Worm (Caenorhabditis elegans) whole organism, mixed stage, embryonic: ENCODE measurements around the gene mltn-1.

ENCODE experiments used
- M03D4.4 ChIP-seq: sonication (generic microtip); optimal IDR thresholded peaks from 2 replicates; lab custom pipeline; 2017; ENCODE audit warnings: mild to moderate bottlenecking, missing genetic modification characterization, missing compliant biosample characterization
- bed-3 ChIP-seq: fragments of 200-800 bp; sonication (Bioruptor generic); optimal IDR thresholded peaks from 3 replicates; lab custom pipeline; 2018; ENCODE audit warnings: mild to moderate bottlenecking, missing genetic modification characterization, moderate library complexity, missing compliant biosample characterization
- blmp-1 ChIP-seq: fragments of 150-350 bp; optimal IDR thresholded peaks from 2 replicates; lab custom pipeline; 2014; ENCODE audit warnings: missing biosample characterization, missing genetic modification characterization
- ceh-39 ChIP-seq: fragments of 150-350 bp; optimal IDR thresholded peaks from 2 replicates; lab custom pipeline; 2014; ENCODE audit warnings: missing biosample characterization, missing genetic modification characterization
- ceh-43 ChIP-seq: fragments of 200-800 bp; sonication (Bioruptor generic); optimal IDR thresholded peaks from 2 replicates; lab custom pipeline; 2018; ENCODE audit warnings: mild to moderate bottlenecking, missing genetic modification characterization, moderate library complexity, missing compliant biosample characterization
- ceh-83 ChIP-seq: fragments of 200-800 bp; sonication (Bioruptor generic); optimal IDR thresholded peaks from 2 replicates; lab custom pipeline; 2018; ENCODE audit warnings: mild to moderate bottlenecking, missing genetic modification characterization, missing compliant biosample characterization
- ces-1 ChIP-seq: fragments of 150-350 bp; optimal IDR thresholded peaks from 2 replicates; lab custom pipeline; 2014; ENCODE audit warnings: missing biosample characterization, missing genetic modification reagents, missing genetic modification characterization
- cnd-1 ChIP-seq: fragments of 200-800 bp; sonication (Bioruptor generic); optimal IDR thresholded peaks from 2 replicates; lab custom pipeline; 2018; ENCODE audit warnings: mild to moderate bottlenecking, missing genetic modification characterization, missing compliant biosample characterization
- drap-1 ChIP-seq: fragments of 200-800 bp; sonication (Bioruptor generic); optimal IDR thresholded peaks from 3 replicates; lab custom pipeline; 2018; ENCODE audit warnings: mild to moderate bottlenecking, missing genetic modification characterization, missing compliant biosample characterization
- elt-3 ChIP-seq: fragments of 150-350 bp; optimal IDR thresholded peaks from 2 replicates; lab custom pipeline; 2014; ENCODE audit warnings: missing biosample characterization, missing genetic modification characterization
- flh-1 ChIP-seq: fragments of 200-800 bp; sonication (Bioruptor generic); optimal IDR thresholded peaks from 2 replicates; lab custom pipeline; 2018; ENCODE audit warnings: mild to moderate bottlenecking, missing genetic modification characterization, moderate library complexity, missing compliant biosample characterization
- ham-2 ChIP-seq: fragments of 200-800 bp; sonication (Bioruptor generic); optimal IDR thresholded peaks from 2 replicates; lab custom pipeline; 2018; ENCODE audit warnings: mild to moderate bottlenecking, missing genetic modification characterization, missing compliant biosample characterization
- hlh-1 ChIP-seq: fragments of 150-350 bp; optimal IDR thresholded peaks from 2 replicates; lab custom pipeline; 2014; ENCODE audit warnings: missing biosample characterization, missing genetic modification reagents, missing genetic modification characterization
- lin-13 ChIP-seq: fragments of 150-350 bp; optimal IDR thresholded peaks from 2 replicates; lab custom pipeline; 2014; ENCODE audit warnings: missing biosample characterization, missing genetic modification characterization
- lin-32 ChIP-seq: fragments of 200-800 bp; sonication (Bioruptor generic); optimal IDR thresholded peaks from 2 replicates; lab custom pipeline; 2018; ENCODE audit warnings: mild to moderate bottlenecking, missing genetic modification characterization, missing compliant biosample characterization
- lsy-2 ChIP-seq: fragments of 150-350 bp; optimal IDR thresholded peaks from 2 replicates; lab custom pipeline; 2014; ENCODE audit warnings: missing biosample characterization, missing genetic modification characterization
- mab-5 ChIP-seq: fragments of 150-350 bp; optimal IDR thresholded peaks from 2 replicates; lab custom pipeline; 2014; ENCODE audit warnings: missing biosample characterization, missing genetic modification characterization
- mep-1 ChIP-seq: fragments of 150-350 bp; optimal IDR thresholded peaks from 2 replicates; lab custom pipeline; 2017; ENCODE audit warnings: missing biosample characterization, missing genetic modification reagents, missing genetic modification characterization, inconsistent platforms
- mls-2 ChIP-seq: sonication (generic microtip); optimal IDR thresholded peaks from 2 replicates; lab custom pipeline; 2016; ENCODE audit warnings: mild to moderate bottlenecking, missing genetic modification characterization, moderate library complexity, missing compliant biosample characterization
- nhr-12 ChIP-seq: fragments of 150-350 bp; optimal IDR thresholded peaks from 2 replicates; lab custom pipeline; 2014; ENCODE audit warnings: missing biosample characterization, missing genetic modification characterization
- nhr-2 ChIP-seq: fragments of 150-350 bp; optimal IDR thresholded peaks from 2 replicates; lab custom pipeline; 2014; ENCODE audit warnings: missing biosample characterization, missing genetic modification characterization
- nhr-237 ChIP-seq: fragments of 150-350 bp; optimal IDR thresholded peaks from 2 replicates; lab custom pipeline; 2014; ENCODE audit warnings: missing biosample characterization, missing genetic modification characterization
- nhr-28 ChIP-seq: fragments of 150-350 bp; optimal IDR thresholded peaks from 2 replicates; lab custom pipeline; 2014; ENCODE audit warnings: missing biosample characterization, missing genetic modification characterization
- nhr-76 ChIP-seq: sonication (generic microtip); optimal IDR thresholded peaks from 2 replicates; lab custom pipeline; 2017; ENCODE audit warnings: missing biosample characterization, missing genetic modification characterization
- pha-4 ChIP-seq: fragments of 150-350 bp; optimal IDR thresholded peaks from 2 replicates; lab custom pipeline; 2018; ENCODE audit warnings: missing biosample characterization, missing genetic modification reagents, missing genetic modification characterization
- sem-2 ChIP-seq: fragments of 200-800 bp; sonication (Bioruptor generic); optimal IDR thresholded peaks from 2 replicates; lab custom pipeline; 2018; ENCODE audit warnings: mild to moderate bottlenecking, missing genetic modification characterization, missing compliant biosample characterization
- snpc-4 ChIP-seq: fragments of 150-350 bp; optimal IDR thresholded peaks from 2 replicates; lab custom pipeline; 2014; ENCODE audit warnings: missing biosample characterization, missing genetic modification characterization
- sptf-1 ChIP-seq: sonication (generic microtip); optimal IDR thresholded peaks from 2 replicates; lab custom pipeline; 2017; ENCODE audit warnings: mild to moderate bottlenecking, missing genetic modification characterization, moderate library complexity, missing compliant biosample characterization
- tbx-8 ChIP-seq: fragments of 200-800 bp; sonication (Bioruptor generic); optimal IDR thresholded peaks from 2 replicates; lab custom pipeline; 2018; ENCODE audit warnings: mild to moderate bottlenecking, missing genetic modification characterization, moderate library complexity, missing compliant biosample characterization
- unc-120 ChIP-seq: sonication (generic microtip); optimal IDR thresholded peaks from 2 replicates; lab custom pipeline; 2017; ENCODE audit warnings: missing genetic modification characterization, missing compliant biosample characterization; ENCODE audit not compliant: poor library complexity, severe bottlenecking
- unc-39 ChIP-seq: fragments of 150-350 bp; optimal IDR thresholded peaks from 2 replicates; lab custom pipeline; 2014; ENCODE audit warnings: missing biosample characterization, missing genetic modification characterization
- unc-62 ChIP-seq: fragments of 150-350 bp; optimal IDR thresholded peaks from 2 replicates; lab custom pipeline; 2014; ENCODE audit warnings: missing biosample characterization, missing genetic modification reagents, missing genetic modification characterization
- zip-8 ChIP-seq: fragments of 150-350 bp; optimal IDR thresholded peaks from 2 replicates; lab custom pipeline; 2014; ENCODE audit warnings: missing biosample characterization, missing genetic modification characterization
- ztf-11 ChIP-seq: fragments of 150-350 bp; optimal IDR thresholded peaks from 2 replicates; lab custom pipeline; 2014; ENCODE audit warnings: missing biosample characterization, missing genetic modification characterization

Gene mltn-1

DNA sequence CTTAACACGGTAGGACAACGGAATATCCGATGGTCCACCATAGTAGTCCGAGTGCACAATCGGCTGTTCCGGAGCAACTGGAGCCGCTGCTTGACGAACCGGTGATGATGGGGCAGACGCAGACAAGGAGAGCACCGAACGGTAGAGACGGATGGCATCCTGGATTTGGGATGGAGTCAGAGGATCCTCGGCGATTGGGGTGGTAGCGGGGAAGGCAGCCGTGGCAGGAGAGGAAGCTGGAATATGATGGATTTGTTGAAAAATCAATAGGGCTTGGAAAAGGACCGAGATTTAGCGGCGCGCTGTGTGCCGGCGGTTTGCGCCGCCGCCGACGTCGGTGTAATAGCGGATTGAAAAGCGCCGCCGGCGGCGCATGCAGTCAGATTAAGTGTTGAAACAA lies 7.4 kb upstream of the mltn-1 start:
- TF ChIP-seq nhr-28 (tag; lab: Kevin White, UChicago) (no peak), ztf-11 (tag; lab: Kevin White, UChicago) (no peak), nhr-12 (no peak), unc-120 (tag; lab: Kevin White, UChicago) (no peak), ces-1 (GFP tag; lab: Kevin White, UChicago) (no peak), M03D4.4 (tag; lab: Kevin White, UChicago) (no peak), tbx-8 (GFP tag; lab: Kevin White, UChicago) (no peak), nhr-76 (no peak), sem-2 (GFP tag; lab: Kevin White, UChicago) (no peak), ceh-43 (GFP tag; lab: Kevin White, UChicago) (no peak), elt-3 (no peak), zip-8 (tag; lab: Kevin White, UChicago) (no peak), snpc-4 (no peak), unc-39 (tag; lab: Kevin White, UChicago) (no peak), mep-1 (tag; lab: Kevin White, UChicago) (no peak), mab-5 (tag; lab: Kevin White, UChicago) (no peak), bed-3 (GFP tag; lab: Kevin White, UChicago) (no peak), flh-1 (GFP tag; lab: Kevin White, UChicago) (no peak)

DNA sequence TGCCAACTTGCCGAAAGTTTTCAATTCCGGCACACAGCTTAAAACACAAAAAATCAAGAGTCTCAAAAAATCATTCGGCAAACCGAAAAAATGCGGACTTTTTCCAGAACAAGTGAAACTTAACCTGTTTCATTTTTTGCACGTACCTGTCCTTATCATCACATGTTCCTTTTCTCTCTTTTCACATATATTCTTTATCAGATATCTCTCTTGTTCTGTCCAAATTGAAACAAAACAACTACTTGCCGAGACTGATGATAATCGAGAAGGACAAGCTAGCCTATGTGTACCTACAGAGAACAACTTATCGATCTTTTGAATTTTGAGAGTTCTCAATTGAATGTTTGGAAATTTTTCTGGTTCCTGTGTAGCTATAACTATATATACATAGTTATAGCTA lies 4.9 kb upstream of the mltn-1 start:
- TF ChIP-seq lsy-2 (no peak), nhr-28 (tag; lab: Kevin White, UChicago) (no peak), pha-4 (no peak), blmp-1 (tag; lab: Kevin White, UChicago) (no peak), ces-1 (GFP tag; lab: Kevin White, UChicago) (no peak)
- TF ChIP-seq, all 35 proteins: peak for 0

- TF ChIP-seq ham-2 (GFP tag; lab: Kevin White, UChicago) (no peak), lsy-2 (no peak), flh-1 (GFP tag; lab: Kevin White, UChicago) (no peak), mep-1 (tag; lab: Kevin White, UChicago) (no peak), elt-3 (no peak), nhr-76 (no peak), pha-4 (no peak), ztf-11 (tag; lab: Kevin White, UChicago) (no peak), mls-2 (tag; lab: Kevin White, UChicago) (no peak), sptf-1 (tag; lab: Kevin White, UChicago) (no peak), lin-32 (GFP tag; lab: Kevin White, UChicago) (no peak), nhr-237 (tag; lab: Kevin White, UChicago) (no peak), unc-62 (GFP tag; lab: Kevin White, UChicago) (no peak), snpc-4 (no peak)
Measured at ce11 chrII:13148247-13148646, 3.2 kb upstream of the mltn-1 start.

DNA sequence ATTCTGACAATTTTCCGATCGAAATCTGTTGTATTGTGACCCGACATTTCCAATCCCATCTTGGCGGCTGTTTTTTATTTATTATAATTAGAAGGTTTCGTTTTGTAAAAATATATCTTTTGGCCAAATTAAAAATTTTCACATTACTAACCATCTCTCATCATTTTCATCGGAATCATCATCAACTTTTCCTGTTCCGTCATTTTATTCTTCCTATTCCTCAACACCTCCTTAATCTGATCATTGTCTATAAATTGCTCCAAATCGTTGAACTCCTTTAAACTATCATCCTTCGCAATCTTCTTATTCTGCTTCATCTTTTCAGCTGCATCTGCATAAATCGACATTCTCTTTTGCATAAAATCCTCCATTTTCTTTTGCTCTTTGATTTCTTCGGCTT lies 2.7 kb downstream of the mltn-1 start:
- no peak for TF ChIP-seq ces-1 (GFP tag; lab: Kevin White, UChicago)
- TF ChIP-seq unc-39 (tag; lab: Kevin White, UChicago) = no peak
- no peak for TF ChIP-seq ztf-11 (tag; lab: Kevin White, UChicago)
- TF ChIP-seq mab-5 (tag; lab: Kevin White, UChicago) = no peak
- no peak for TF ChIP-seq ham-2 (GFP tag; lab: Kevin White, UChicago)
- TF ChIP-seq pha-4 = no peak
- TF ChIP-seq bed-3 (GFP tag; lab: Kevin White, UChicago) = no peak
- TF ChIP-seq lin-13 (tag; lab: Kevin White, UChicago) = no peak
- TF ChIP-seq mls-2 (tag; lab: Kevin White, UChicago) = no peak
- no peak for TF ChIP-seq nhr-2 (tag; lab: Kevin White, UChicago)
- no peak for TF ChIP-seq unc-120 (tag; lab: Kevin White, UChicago)
- TF ChIP-seq elt-3 = no peak
- TF ChIP-seq M03D4.4 (tag; lab: Kevin White, UChicago) = no peak
- no peak for TF ChIP-seq cnd-1
- TF ChIP-seq hlh-1 (tag; lab: Kevin White, UChicago) = no peak
- no peak for TF ChIP-seq ceh-83 (GFP tag; lab: Kevin White, UChicago)

ce11 chrII:13139573-13139972 lies 5.5 kb downstream of the mltn-1 start:
- TF ChIP-seq flh-1 (GFP tag; lab: Kevin White, UChicago) (no peak), M03D4.4 (tag; lab: Kevin White, UChicago) (no peak), nhr-12 (no peak), lsy-2 (no peak), nhr-2 (tag; lab: Kevin White, UChicago) (no peak), bed-3 (GFP tag; lab: Kevin White, UChicago) (no peak), sem-2 (GFP tag; lab: Kevin White, UChicago) (no peak), unc-120 (tag; lab: Kevin White, UChicago) (no peak), ces-1 (GFP tag; lab: Kevin White, UChicago) (no peak), ceh-39 (tag; lab: Kevin White, UChicago) (no peak), drap-1 (GFP tag; lab: Kevin White, UChicago) (no peak), lin-13 (tag; lab: Kevin White, UChicago) (no peak), mls-2 (tag; lab: Kevin White, UChicago) (no peak), cnd-1 (no peak), snpc-4 (no peak), blmp-1 (tag; lab: Kevin White, UChicago) (no peak), lin-32 (GFP tag; lab: Kevin White, UChicago) (no peak), mab-5 (tag; lab: Kevin White, UChicago) (no peak), nhr-28 (tag; lab: Kevin White, UChicago) (no peak)
- TF ChIP-seq, all 35 proteins: peak for 0
